Fruit fly (Drosophila melanogaster): ENCODE data around the gene CG32219.

CG32219 gene

DNA sequence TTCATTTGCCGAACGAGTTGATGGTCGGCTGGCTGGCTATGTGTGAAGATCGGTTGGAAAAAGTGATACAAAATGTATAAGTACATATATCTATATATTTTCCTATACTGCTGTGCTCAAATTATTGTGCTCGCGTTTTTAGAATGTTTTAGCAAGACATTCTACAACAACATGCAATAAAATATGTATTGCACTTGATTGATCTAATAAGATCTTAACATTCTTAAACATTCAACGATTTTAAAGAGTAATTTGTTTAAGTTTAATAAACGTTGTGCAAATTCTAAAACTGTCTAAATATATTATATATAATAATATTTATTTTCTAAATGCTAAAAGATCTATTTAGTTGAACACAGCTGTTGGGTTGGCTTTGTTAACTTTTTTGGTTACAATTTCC, 10.6 kb downstream of the CG32219 start (continued):
- TF ChIP-seq CG18599 (GFP tag; optimal IDR thresholded peaks at IDR 0.05) (peak; percentile 6), CG3281 (GFP tag; optimal IDR thresholded peaks at IDR 0.05) (peak; percentile 58), Doc3 (GFP tag; IDR thresholded peaks at IDR 0.05; ENCODE audit: partially characterized antibody) (no peak), CG18476 (GFP tag; optimal IDR thresholded peaks at IDR 0.05) (no peak), pum (GFP tag; optimal IDR thresholded peaks at IDR 0.05) (no peak), MTF-1 (GFP tag; optimal IDR thresholded peaks at IDR 0.05; ENCODE audit: borderline replicate concordance) (no peak), Xrp1 (GFP tag; IDR thresholded peaks at IDR 0.05) (no peak), Trl (optimal IDR thresholded peaks at IDR 0.05) (no peak), Trl (GFP tag; optimal IDR thresholded peaks at IDR 0.05) (no peak), Deaf1 (tag; optimal IDR thresholded peaks at IDR 0.05) (no peak), bowl (GFP tag; IDR thresholded peaks at IDR 0.05) (no peak), CG8924 (tag; optimal IDR thresholded peaks at IDR 0.05) (peak; percentile 13), HLH3B (GFP tag; IDR thresholded peaks at IDR 0.05) (no peak), Hr51 (GFP tag; optimal IDR thresholded peaks at IDR 0.05) (peak in 1 of 2 experiments; percentile 48), CG8765 (GFP tag; IDR thresholded peaks at IDR 0.05) (no peak), grau (tag; optimal IDR thresholded peaks at IDR 0.05) (peak; percentile 49), br (optimal IDR thresholded peaks at IDR 0.05) (no peak), CG34224 (GFP tag; IDR thresholded peaks at IDR 0.05; ENCODE audit: partially characterized antibody) (no peak), CG32532 (GFP tag; IDR thresholded peaks at IDR 0.05) (peak; percentile 57; the same call in 1 of the 2 replicates), croc (GFP tag; conservative IDR thresholded peaks at IDR 0.05) (no peak), CG11504 (tag; optimal IDR thresholded peaks at IDR 0.05) (peak; percentile 29), schlank (tag; optimal IDR thresholded peaks at IDR 0.05) (no peak), YL-1 (GFP tag; optimal IDR thresholded peaks at IDR 0.05) (no peak), stc (GFP tag; IDR thresholded peaks at IDR 0.05) (no peak), CG6791 (GFP tag; IDR thresholded peaks at IDR 0.05; ENCODE audit: partially characterized antibody) (no peak), CG2678 (tag; optimal IDR thresholded peaks at IDR 0.05) (peak; percentile 42), CG4730 (GFP tag; IDR thresholded peaks at IDR 0.05) (no peak), rib (GFP tag; IDR thresholded peaks at IDR 0.05) (no peak), CG3163 (GFP tag; optimal IDR thresholded peaks at IDR 0.05) (no peak), sd (tag; optimal IDR thresholded peaks at IDR 0.05) (no peak), Blimp-1 (GFP tag; optimal IDR thresholded peaks at IDR 0.05) (no peak), CG11398 (GFP tag; optimal IDR thresholded peaks at IDR 0.05) (no peak), salm (tag; optimal IDR thresholded peaks at IDR 0.05) (no peak), Six4 (GFP tag; optimal IDR thresholded peaks at IDR 0.05) (no peak), CG1024 (GFP tag; IDR thresholded peaks at IDR 0.05) (no peak), lmd (GFP tag; IDR thresholded peaks at IDR 0.05) (0 out of 2 replicates have a peak, but pooled peaks have one; percentile 11), CG3995 (GFP tag; optimal IDR thresholded peaks at IDR 0.05) (no peak), Ssrp (tag; optimal IDR thresholded peaks at IDR 0.05) (no peak), nau (GFP tag; optimal IDR thresholded peaks at IDR 0.05) (no peak), ftz-f1 (GFP tag; optimal IDR thresholded peaks at IDR 0.05) (no peak), Fer3 (tag; optimal IDR thresholded peaks at IDR 0.05) (peak; percentile 41), yki (optimal IDR thresholded peaks at IDR 0.05) (no peak), CG3407 (GFP tag; optimal IDR thresholded peaks at IDR 0.05) (no peak), dimm (GFP tag; IDR thresholded peaks at IDR 0.05) (no peak), CG10979 (tag; optimal IDR thresholded peaks at IDR 0.05) (no peak), CG14050 (GFP tag; IDR thresholded peaks at IDR 0.05) (no peak), CG12391 (tag; optimal IDR thresholded peaks at IDR 0.05) (no peak), CG11085 (GFP tag; IDR thresholded peaks at IDR 0.05) (no peak), CG15269 (tag; optimal IDR thresholded peaks at IDR 0.05) (peak; percentile 37), Hmr (GFP tag; optimal IDR thresholded peaks at IDR 0.05) (peak; percentile 5), al (GFP tag; IDR thresholded peaks at IDR 0.05) (no peak), bab2 (GFP tag; optimal IDR thresholded peaks at IDR 0.05) (no peak)

Data from whole organism, embryonic.